Worm (Caenorhabditis elegans) whole organism, L1 larva: ENCODE measurements around the gene C45G9.5.
A peak's percentile ranks its signal among the peaks of the same experiment; 100 is the strongest.

Source experiments
- C04F5.9 ChIP-seq: sonication (generic microtip); optimal IDR thresholded peaks from 2 replicates; lab custom pipeline; 2016; ENCODE audit warnings: missing genetic modification characterization, missing compliant biosample characterization
- F16B12.6 ChIP-seq: fragments of 150-350 bp; optimal IDR thresholded peaks from 2 replicates; lab custom pipeline; 2014; ENCODE audit warnings: missing biosample characterization, missing genetic modification characterization
- Y116A8C.19 ChIP-seq: sonication (generic microtip); optimal IDR thresholded peaks from 2 replicates; lab custom pipeline; 2016; ENCODE audit warnings: missing compliant biosample characterization, missing genetic modification characterization, borderline replicate concordance
- aha-1 ChIP-seq: fragments of 150-350 bp; optimal IDR thresholded peaks from 2 replicates; lab custom pipeline; 2014; ENCODE audit warnings: missing biosample characterization, missing genetic modification characterization
- ama-1 ChIP-seq: fragments of 150-350 bp; optimal IDR thresholded peaks from 2 replicates; lab custom pipeline; 2014
- blmp-1 ChIP-seq: fragments of 150-350 bp; optimal IDR thresholded peaks from 2 replicates; lab custom pipeline; 2014; ENCODE audit warnings: missing biosample characterization, missing genetic modification characterization
- ceh-63 ChIP-seq: fragments of 200-800 bp; sonication (Bioruptor generic); optimal IDR thresholded peaks from 2 replicates; lab custom pipeline; 2018; ENCODE audit warnings: mild to moderate bottlenecking, missing genetic modification characterization, missing compliant biosample characterization
- ceh-88 ChIP-seq: fragments of 200-800 bp; sonication (Bioruptor generic); IDR thresholded peaks from 2 replicates; pipeline ENCODE4 v1.3.6; 2022; ENCODE audit warnings: missing genetic modification characterization, missing compliant biosample characterization
- ceh-90 ChIP-seq: sonication (generic microtip); optimal IDR thresholded peaks from 2 replicates; lab custom pipeline; 2016; ENCODE audit warnings: missing genetic modification characterization, missing compliant biosample characterization
- dpl-1 ChIP-seq, 3 experiments: fragments of 150-350 bp in 2 of 3; sonication (generic microtip) in 1 of 3; optimal IDR thresholded peaks; 2 replicates each; lab custom pipeline; 2014 to 2017; ENCODE audit warnings: missing biosample characterization in 3 of 3, missing genetic modification characterization in 3 of 3, missing genetic modification reagents in 3 of 3
- efl-1 ChIP-seq, 4 experiments: fragments of 150-350 bp; optimal IDR thresholded peaks in 3 of 4; peaks in 1 of 4; 1 replicate in 1 of 4; 2 replicates in 3 of 4; lab custom pipeline; 2014; ENCODE audit warnings: missing biosample characterization in 2 of 4, missing genetic modification characterization in 2 of 4, missing genetic modification reagents in 2 of 4
- efl-3 ChIP-seq: fragments of 200-800 bp; sonication (Bioruptor generic); optimal IDR thresholded peaks from 2 replicates; lab custom pipeline; 2018; ENCODE audit warnings: mild to moderate bottlenecking, missing genetic modification characterization, missing compliant biosample characterization
- egl-13 ChIP-seq: sonication (generic microtip); optimal IDR thresholded peaks from 2 replicates; lab custom pipeline; 2016; ENCODE audit warnings: missing genotype, missing genetic modification reagents, missing genetic modification characterization, missing compliant biosample characterization
- egl-27 ChIP-seq, 2 experiments: fragments of 150-350 bp in 1 of 2; sonication (generic microtip); optimal IDR thresholded peaks; 3 replicates each; lab custom pipeline; 2017 to 2018; ENCODE audit warnings: missing biosample characterization in 2 of 2, missing genetic modification characterization in 2 of 2, missing genetic modification reagents in 2 of 2
- elt-2 ChIP-seq: sonication (generic microtip); optimal IDR thresholded peaks from 2 replicates; lab custom pipeline; 2016; ENCODE audit warnings: missing genetic modification characterization, mild to moderate bottlenecking, inconsistent platforms, missing compliant biosample characterization, missing genetic modification reagents
- elt-3 ChIP-seq, 6 experiments: fragments of 150-350 bp in 1 of 6; sonication (generic microtip); optimal IDR thresholded peaks; 2 replicates each; lab custom pipeline; 2017 to 2018; ENCODE audit warnings: missing biosample characterization in 6 of 6, missing genetic modification characterization in 6 of 6, inconsistent platforms in 1 of 6
- ets-5 ChIP-seq: fragments of 200-800 bp; sonication (Bioruptor generic); IDR thresholded peaks from 2 replicates; pipeline ENCODE4 v1.3.6; 2022; ENCODE audit warnings: missing genetic modification characterization, missing compliant biosample characterization
- fkh-4 ChIP-seq: sonication (generic microtip); optimal IDR thresholded peaks from 2 replicates; lab custom pipeline; 2016; ENCODE audit warnings: missing compliant biosample characterization, missing genetic modification characterization, borderline replicate concordance
- fkh-8 ChIP-seq: sonication (generic microtip); optimal IDR thresholded peaks from 2 replicates; lab custom pipeline; 2016; ENCODE audit warnings: mild to moderate bottlenecking, missing genetic modification characterization, missing compliant biosample characterization
- grh-1 ChIP-seq: fragments of 200-800 bp; sonication (Bioruptor generic); IDR thresholded peaks from 2 replicates; pipeline ENCODE4 v1.3.6; 2022; ENCODE audit warnings: missing genetic modification reagents, missing genetic modification characterization, missing compliant biosample characterization
- hlh-4 ChIP-seq: sonication (generic microtip); optimal IDR thresholded peaks from 2 replicates; lab custom pipeline; 2016; ENCODE audit warnings: mild to moderate bottlenecking, missing genetic modification characterization, missing compliant biosample characterization
- irx-1 ChIP-seq: sonication (generic microtip); optimal IDR thresholded peaks from 2 replicates; lab custom pipeline; 2016; ENCODE audit warnings: missing genetic modification characterization, missing compliant biosample characterization
- isw-1 ChIP-seq: fragments of 200-800 bp; sonication (Bioruptor generic); IDR thresholded peaks from 2 replicates; pipeline ENCODE4 v1.3.6; 2022; ENCODE audit warnings: missing genetic modification characterization, missing compliant biosample characterization
- jun-1 ChIP-seq: fragments of 150-350 bp; optimal IDR thresholded peaks from 2 replicates; lab custom pipeline; 2014; ENCODE audit warnings: missing biosample characterization, missing genetic modification reagents, missing genetic modification characterization
- lin-13 ChIP-seq: fragments of 150-350 bp; optimal IDR thresholded peaks from 2 replicates; lab custom pipeline; 2014; ENCODE audit warnings: missing biosample characterization, missing genetic modification reagents, missing genetic modification characterization
- lir-3 ChIP-seq: sonication (generic microtip); optimal IDR thresholded peaks from 2 replicates; lab custom pipeline; 2016; ENCODE audit warnings: mild to moderate bottlenecking, missing genetic modification characterization, moderate library complexity, missing compliant biosample characterization; ENCODE audit not compliant: poor library complexity
- mdl-1 ChIP-seq, 2 experiments: fragments of 150-350 bp; optimal IDR thresholded peaks; 2 replicates each; lab custom pipeline; 2014 to 2017; ENCODE audit warnings: missing biosample characterization in 2 of 2, missing genetic modification characterization in 2 of 2, inconsistent platforms in 1 of 2
- mep-1 ChIP-seq: fragments of 150-350 bp; optimal IDR thresholded peaks from 2 replicates; lab custom pipeline; 2014; ENCODE audit warnings: missing biosample characterization, missing genetic modification characterization
- nhr-12 ChIP-seq: sonication (generic microtip); optimal IDR thresholded peaks from 2 replicates; lab custom pipeline; 2017; ENCODE audit warnings: missing biosample characterization, missing genetic modification characterization
- nhr-20 ChIP-seq: sonication (generic microtip); optimal IDR thresholded peaks from 2 replicates; lab custom pipeline; 2016; ENCODE audit warnings: mild to moderate bottlenecking, missing genetic modification characterization, missing compliant biosample characterization
- nhr-237 ChIP-seq: fragments of 150-350 bp; optimal IDR thresholded peaks from 2 replicates; lab custom pipeline; 2014; ENCODE audit warnings: missing biosample characterization, missing genetic modification characterization
- nhr-77 ChIP-seq: fragments of 150-350 bp; optimal IDR thresholded peaks from 2 replicates; lab custom pipeline; 2014; ENCODE audit warnings: missing biosample characterization, missing genetic modification characterization
- nhr-84 ChIP-seq: sonication (generic microtip); optimal IDR thresholded peaks from 2 replicates; lab custom pipeline; 2017; ENCODE audit warnings: missing biosample characterization, missing genetic modification characterization
- nhr-85 ChIP-seq: sonication (generic microtip); peaks from one replicate; lab custom pipeline; 2016; ENCODE audit warnings: missing genetic modification characterization, inconsistent platforms, missing compliant biosample characterization
- pag-3 ChIP-seq: sonication (generic microtip); optimal IDR thresholded peaks from 2 replicates; lab custom pipeline; 2017; ENCODE audit warnings: missing genetic modification characterization, mild to moderate bottlenecking, missing compliant biosample characterization, antibody characterized with exemption, borderline replicate concordance; ENCODE audit not compliant: insufficient read depth
- pax-3 ChIP-seq: fragments of 200-800 bp; sonication (Bioruptor generic); optimal IDR thresholded peaks from 2 replicates; lab custom pipeline; 2018; ENCODE audit warnings: mild to moderate bottlenecking, missing genetic modification characterization, moderate library complexity, missing compliant biosample characterization
- rnt-1 ChIP-seq: sonication (generic microtip); optimal IDR thresholded peaks from 2 replicates; lab custom pipeline; 2016; ENCODE audit warnings: mild to moderate bottlenecking, missing genetic modification characterization, moderate library complexity, missing compliant biosample characterization
- snpc-4 ChIP-seq: fragments of 150-350 bp; optimal IDR thresholded peaks from 2 replicates; lab custom pipeline; 2014; ENCODE audit warnings: missing biosample characterization, missing genetic modification characterization
- snu-23 ChIP-seq: sonication (generic microtip); optimal IDR thresholded peaks from 2 replicates; lab custom pipeline; 2016; ENCODE audit warnings: missing genetic modification characterization, missing compliant biosample characterization
- sup-37 ChIP-seq: fragments of 200-800 bp; sonication (Bioruptor generic); optimal IDR thresholded peaks from 2 replicates; lab custom pipeline; 2018; ENCODE audit warnings: mild to moderate bottlenecking, missing genetic modification characterization, missing compliant biosample characterization
- swsn-7 ChIP-seq: sonication (generic microtip); optimal IDR thresholded peaks from 2 replicates; lab custom pipeline; 2016; ENCODE audit warnings: missing genetic modification characterization, missing compliant biosample characterization
- tlp-1 ChIP-seq: fragments of 150-350 bp; optimal IDR thresholded peaks from 2 replicates; lab custom pipeline; 2014; ENCODE audit warnings: missing biosample characterization, missing genetic modification characterization
- unc-30 ChIP-seq: sonication (generic microtip); optimal IDR thresholded peaks from 2 replicates; lab custom pipeline; 2017; ENCODE audit warnings: missing biosample characterization, missing genetic modification characterization
- unc-62 ChIP-seq: fragments of 150-350 bp; optimal IDR thresholded peaks from 2 replicates; lab custom pipeline; 2014; ENCODE audit warnings: missing biosample characterization, missing genetic modification reagents, missing genetic modification characterization
- vab-15 ChIP-seq: sonication (generic microtip); optimal IDR thresholded peaks from 2 replicates; lab custom pipeline; 2017; ENCODE audit warnings: missing genotype, mild to moderate bottlenecking, missing genetic modification characterization, missing compliant biosample characterization
- zip-4 ChIP-seq: fragments of 200-800 bp; sonication (Bioruptor generic); optimal IDR thresholded peaks from 2 replicates; lab custom pipeline; 2018; ENCODE audit warnings: mild to moderate bottlenecking, missing genetic modification characterization, moderate library complexity, missing compliant biosample characterization
- ztf-11 ChIP-seq, 2 experiments: sonication (generic microtip); optimal IDR thresholded peaks; 2 replicates each; lab custom pipeline; 2016 to 2017; ENCODE audit warnings: missing genetic modification characterization in 2 of 2, missing biosample characterization in 1 of 2, missing compliant biosample characterization in 1 of 2
- ztf-4 ChIP-seq: fragments of 150-350 bp; optimal IDR thresholded peaks from 2 replicates; lab custom pipeline; 2014; ENCODE audit warnings: missing biosample characterization, missing genetic modification characterization

C45G9.5 gene

DNA sequence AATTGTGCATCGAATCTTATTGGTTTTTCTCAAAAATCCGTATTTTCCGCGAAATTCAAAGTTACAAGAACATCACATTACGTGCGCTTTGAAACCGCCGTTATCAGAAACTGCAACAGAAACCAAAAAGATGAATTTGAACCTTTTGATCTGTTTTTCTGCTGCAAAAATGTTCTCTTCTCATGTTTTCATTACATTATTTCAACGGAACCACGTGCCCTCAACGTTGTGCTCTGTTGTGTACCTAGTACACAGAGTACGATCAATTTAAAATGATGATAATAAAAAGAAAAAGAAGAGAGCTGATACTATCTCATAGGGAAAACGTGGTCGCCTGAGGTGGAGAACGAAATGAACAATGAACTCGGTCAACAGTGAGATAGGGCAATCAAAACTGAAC is 30.1 kb downstream of the C45G9.5 start (continued):
- TF ChIP-seq lir-3 (no peak), hlh-4 (tag; lab: Kevin White, UChicago) (no peak), unc-30 (tag; lab: Kevin White, UChicago) (no peak), nhr-237 (tag; lab: Kevin White, UChicago) (no peak), Y116A8C.19 (no peak), ceh-63 (GFP tag; lab: Kevin White, UChicago) (no peak), egl-27 (tag; optimal IDR thresholded peaks at IDR 0.05; lab: Kevin White, UChicago) (no peak), pax-3 (tag; lab: Kevin White, UChicago) (no peak), F16B12.6 (tag; lab: Kevin White, UChicago) (no peak), dpl-1 (GFP tag; optimal IDR thresholded peaks at IDR 0.05; lab: Kevin White, UChicago) (peak in 2 of 3 experiments; percentile 36 to 56), snpc-4 (peak; percentile 53), nhr-85 (peak; percentile 90), nhr-84 (no peak), tlp-1 (tag; lab: Kevin White, UChicago) (no peak), pag-3 (no peak), nhr-77 (tag; lab: Kevin White, UChicago) (peak; percentile 45), elt-2 (tag; lab: Kevin White, UChicago) (peak; percentile 86), irx-1 (tag; lab: Kevin White, UChicago) (peak; percentile 41), C04F5.9 (tag; lab: Kevin White, UChicago) (peak; percentile 13), fkh-4 (no peak), ceh-88 (GFP tag; lab: Robert Waterston, UW) (no peak), mdl-1 (tag; optimal IDR thresholded peaks at IDR 0.05; lab: Kevin White, UChicago) (peak in 1 of 2 experiments; percentile 97), zip-4 (GFP tag; lab: Kevin White, UChicago) (no peak), egl-13 (tag; lab: Kevin White, UChicago) (no peak), fkh-8 (peak; percentile 8), snu-23 (GFP tag; lab: Kevin White, UChicago) (peak; percentile 87), vab-15 (tag; lab: Kevin White, UChicago) (no peak), ama-1 (lab: Kevin White, UChicago) (no peak)

- TF ChIP-seq ets-5 (GFP tag; lab: Robert Waterston, UW), result no peak
- peak; percentile 84 for TF ChIP-seq pax-3 (tag; lab: Kevin White, UChicago)
- TF ChIP-seq ceh-63 (GFP tag; lab: Kevin White, UChicago), result no peak
- peak; percentile 63 for TF ChIP-seq sup-37 (GFP tag; lab: Kevin White, UChicago)
- no peak for TF ChIP-seq Y116A8C.19
- TF ChIP-seq nhr-20 (tag; lab: Kevin White, UChicago), result peak; percentile 87
- TF ChIP-seq mdl-1 (tag; optimal IDR thresholded peaks at IDR 0.05; lab: Kevin White, UChicago), result peak in 1 of 2 experiments; percentile 51
- peak; percentile 41 for TF ChIP-seq aha-1 (tag; lab: Kevin White, UChicago)
- peak in 5 of 6 experiments; percentile 1 to 41 (median 39) for TF ChIP-seq elt-3 (tag; optimal IDR thresholded peaks at IDR 0.05; lab: Kevin White, UChicago)
- TF ChIP-seq irx-1 (tag; lab: Kevin White, UChicago), result peak; percentile 83
- TF ChIP-seq grh-1 (GFP tag; lab: Robert Waterston, UW), result peak; percentile 82
- peak; percentile 65 to 79 for TF ChIP-seq efl-1 (optimal IDR thresholded peaks at IDR 0.05; lab: Kevin White, UChicago)
- peak; percentile 43 to 97 for TF ChIP-seq efl-1 (GFP tag; optimal IDR thresholded peaks at IDR 0.05 in 1 of 2; lab: Kevin White, UChicago)
- peak; percentile 67 for TF ChIP-seq mep-1
- peak in 1 of 2 experiments; percentile 84 for TF ChIP-seq ztf-11 (tag; optimal IDR thresholded peaks at IDR 0.05; lab: Kevin White, UChicago)
- peak; percentile 91 for TF ChIP-seq rnt-1 (tag; lab: Kevin White, UChicago)
- TF ChIP-seq nhr-12 (tag; lab: Kevin White, UChicago), result no peak
- peak; percentile 97 for TF ChIP-seq nhr-85
- TF ChIP-seq snu-23 (GFP tag; lab: Kevin White, UChicago), result peak; percentile 91
- no peak for TF ChIP-seq tlp-1 (tag; lab: Kevin White, UChicago)
- peak; percentile 64 for TF ChIP-seq efl-3 (GFP tag; lab: Kevin White, UChicago)
- TF ChIP-seq fkh-8, result peak; percentile 79
- peak; percentile 84 for TF ChIP-seq ztf-4
- TF ChIP-seq isw-1, result peak; percentile 65
- TF ChIP-seq lin-13 (GFP tag; lab: Kevin White, UChicago), result peak; percentile 57
- TF ChIP-seq zip-4 (GFP tag; lab: Kevin White, UChicago), result peak; percentile 80
- TF ChIP-seq fkh-4, result peak; percentile 43
- peak; percentile 38 for TF ChIP-seq ceh-90 (tag; lab: Kevin White, UChicago)
- no peak for TF ChIP-seq unc-62 (GFP tag; lab: Kevin White, UChicago)
- peak; percentile 63 for TF ChIP-seq jun-1 (tag; lab: Kevin White, UChicago)
- no peak for TF ChIP-seq blmp-1 (tag; lab: Kevin White, UChicago)
- peak; percentile 91 for TF ChIP-seq swsn-7 (tag; lab: Kevin White, UChicago)
Observed at ce11 chrIII:5080700-5081572, 33.0 kb downstream of the C45G9.5 start.
